Worm (Caenorhabditis elegans) whole organism, L1 larva: Measurements from ENCODE around the gene zmp-5.
"Not testable (repeated sequence)": the region's sequence is repeated elsewhere in the genome, so short reads cannot be mapped to it uniquely, and the experiment has no call there.

Experiments used
- C16A3.4 ChIP-seq: fragments of 150-350 bp; optimal IDR thresholded peaks from 2 replicates; lab custom pipeline; 2014; ENCODE audit warnings: missing biosample characterization, missing genetic modification characterization
- F16B12.6 ChIP-seq: fragments of 150-350 bp; optimal IDR thresholded peaks from 2 replicates; lab custom pipeline; 2014; ENCODE audit warnings: missing biosample characterization, missing genetic modification characterization
- alr-1 ChIP-seq: fragments of 200-800 bp; sonication (Bioruptor generic); optimal IDR thresholded peaks from 2 replicates; lab custom pipeline; 2018; ENCODE audit warnings: borderline replicate concordance, mild to moderate bottlenecking, missing genetic modification characterization, missing compliant biosample characterization
- aly-2 ChIP-seq: fragments of 150-350 bp; optimal IDR thresholded peaks from 2 replicates; lab custom pipeline; 2014; ENCODE audit warnings: missing biosample characterization, missing genetic modification characterization
- blmp-1 ChIP-seq: fragments of 150-350 bp; optimal IDR thresholded peaks from 2 replicates; lab custom pipeline; 2014; ENCODE audit warnings: missing biosample characterization, missing genetic modification characterization
- ceh-63 ChIP-seq: fragments of 200-800 bp; sonication (Bioruptor generic); optimal IDR thresholded peaks from 2 replicates; lab custom pipeline; 2018; ENCODE audit warnings: mild to moderate bottlenecking, missing genetic modification characterization, missing compliant biosample characterization
- ceh-82 ChIP-seq, 3 experiments: fragments of 150-350 bp in 1 of 3; sonication (generic microtip) in 2 of 3; optimal IDR thresholded peaks; 2 replicates each; lab custom pipeline; 2014 to 2017; ENCODE audit warnings: missing biosample characterization in 3 of 3, missing genetic modification characterization in 3 of 3
- ceh-88 ChIP-seq: fragments of 200-800 bp; sonication (Bioruptor generic); IDR thresholded peaks from 2 replicates; pipeline ENCODE4 v1.3.6; 2022; ENCODE audit warnings: missing genetic modification characterization, missing compliant biosample characterization
- ceh-90 ChIP-seq: sonication (generic microtip); optimal IDR thresholded peaks from 2 replicates; lab custom pipeline; 2016; ENCODE audit warnings: missing genetic modification characterization, missing compliant biosample characterization
- dsc-1 ChIP-seq: sonication (generic microtip); optimal IDR thresholded peaks from 2 replicates; lab custom pipeline; 2016; ENCODE audit warnings: mild to moderate bottlenecking, missing genetic modification characterization, missing compliant biosample characterization
- efl-1 ChIP-seq, 4 experiments: fragments of 150-350 bp; optimal IDR thresholded peaks in 3 of 4; peaks in 1 of 4; 1 replicate in 1 of 4; 2 replicates in 3 of 4; lab custom pipeline; 2014; ENCODE audit warnings: missing biosample characterization in 2 of 4, missing genetic modification characterization in 2 of 4, missing genetic modification reagents in 2 of 4
- efl-3 ChIP-seq: fragments of 200-800 bp; sonication (Bioruptor generic); optimal IDR thresholded peaks from 2 replicates; lab custom pipeline; 2018; ENCODE audit warnings: mild to moderate bottlenecking, missing genetic modification characterization, missing compliant biosample characterization
- fkh-10 ChIP-seq: sonication (generic microtip); optimal IDR thresholded peaks from 2 replicates; lab custom pipeline; 2017; ENCODE audit warnings: missing biosample characterization, missing genetic modification reagents, missing genetic modification characterization
- fkh-4 ChIP-seq: sonication (generic microtip); optimal IDR thresholded peaks from 2 replicates; lab custom pipeline; 2016; ENCODE audit warnings: missing compliant biosample characterization, missing genetic modification characterization, borderline replicate concordance
- grh-1 ChIP-seq: fragments of 200-800 bp; sonication (Bioruptor generic); IDR thresholded peaks from 2 replicates; pipeline ENCODE4 v1.3.6; 2022; ENCODE audit warnings: missing genetic modification reagents, missing genetic modification characterization, missing compliant biosample characterization
- hlh-17 ChIP-seq: fragments of 200-800 bp; sonication (Bioruptor generic); optimal IDR thresholded peaks from 2 replicates; lab custom pipeline; 2018; ENCODE audit warnings: missing genetic modification characterization, mild to moderate bottlenecking, missing compliant biosample characterization, moderate library complexity, borderline replicate concordance
- irx-1 ChIP-seq: sonication (generic microtip); optimal IDR thresholded peaks from 2 replicates; lab custom pipeline; 2016; ENCODE audit warnings: missing genetic modification characterization, missing compliant biosample characterization
- jun-1 ChIP-seq: fragments of 150-350 bp; optimal IDR thresholded peaks from 2 replicates; lab custom pipeline; 2014; ENCODE audit warnings: missing biosample characterization, missing genetic modification reagents, missing genetic modification characterization
- lin-13 ChIP-seq: fragments of 150-350 bp; optimal IDR thresholded peaks from 2 replicates; lab custom pipeline; 2014; ENCODE audit warnings: missing biosample characterization, missing genetic modification reagents, missing genetic modification characterization
- lin-14 ChIP-seq: fragments of 200-800 bp; sonication (Bioruptor generic); optimal IDR thresholded peaks from 2 replicates; lab custom pipeline; 2018; ENCODE audit warnings: mild to moderate bottlenecking, missing genetic modification characterization, moderate library complexity, missing compliant biosample characterization
- lin-39 ChIP-seq: fragments of 150-350 bp; optimal IDR thresholded peaks from 2 replicates; lab custom pipeline; 2014; ENCODE audit warnings: missing biosample characterization, missing genetic modification reagents, missing genetic modification characterization
- lir-3 ChIP-seq: sonication (generic microtip); optimal IDR thresholded peaks from 2 replicates; lab custom pipeline; 2016; ENCODE audit warnings: mild to moderate bottlenecking, missing genetic modification characterization, moderate library complexity, missing compliant biosample characterization; ENCODE audit not compliant: poor library complexity
- lsy-2 ChIP-seq, 2 experiments: fragments of 150-350 bp; optimal IDR thresholded peaks; 2 replicates each; lab custom pipeline; 2014; ENCODE audit warnings: missing biosample characterization in 2 of 2, missing genetic modification characterization in 2 of 2
- mef-2 ChIP-seq: fragments of 150-350 bp; optimal IDR thresholded peaks from 2 replicates; lab custom pipeline; 2014; ENCODE audit warnings: missing biosample characterization, missing genetic modification characterization
- mep-1 ChIP-seq: fragments of 150-350 bp; optimal IDR thresholded peaks from 2 replicates; lab custom pipeline; 2014; ENCODE audit warnings: missing biosample characterization, missing genetic modification characterization
- nhr-19 ChIP-seq: fragments of 200-800 bp; sonication (Bioruptor generic); conservative IDR thresholded peaks from 2 replicates; pipeline ENCODE4 v1.3.6; 2022; ENCODE audit warnings: missing genetic modification characterization, missing compliant biosample characterization
- nhr-28 ChIP-seq: fragments of 150-350 bp; optimal IDR thresholded peaks from 2 replicates; lab custom pipeline; 2014; ENCODE audit warnings: missing biosample characterization, missing genetic modification characterization
- nhr-47 ChIP-seq: sonication (generic microtip); optimal IDR thresholded peaks from 2 replicates; lab custom pipeline; 2016; ENCODE audit warnings: mild to moderate bottlenecking, missing genetic modification characterization, moderate library complexity, missing compliant biosample characterization
- nhr-84 ChIP-seq: sonication (generic microtip); optimal IDR thresholded peaks from 2 replicates; lab custom pipeline; 2017; ENCODE audit warnings: missing biosample characterization, missing genetic modification characterization
- nhr-85 ChIP-seq: sonication (generic microtip); peaks from one replicate; lab custom pipeline; 2016; ENCODE audit warnings: missing genetic modification characterization, inconsistent platforms, missing compliant biosample characterization
- pqm-1 ChIP-seq: sonication (generic microtip); optimal IDR thresholded peaks from 3 replicates; lab custom pipeline; 2017; ENCODE audit warnings: missing biosample characterization, missing genetic modification characterization
- skn-1 ChIP-seq: fragments of 150-350 bp; optimal IDR thresholded peaks from 2 replicates; lab custom pipeline; 2014; ENCODE audit warnings: missing biosample characterization, missing genetic modification characterization
- sox-4 ChIP-seq: sonication (generic microtip); optimal IDR thresholded peaks from 2 replicates; lab custom pipeline; 2016; ENCODE audit warnings: missing genetic modification characterization, missing compliant biosample characterization
- tbx-2 ChIP-seq: sonication (generic microtip); optimal IDR thresholded peaks from 2 replicates; lab custom pipeline; 2016; ENCODE audit warnings: missing genetic modification characterization, missing compliant biosample characterization
- tlp-1 ChIP-seq: fragments of 150-350 bp; optimal IDR thresholded peaks from 2 replicates; lab custom pipeline; 2014; ENCODE audit warnings: missing biosample characterization, missing genetic modification characterization
- unc-62 ChIP-seq: fragments of 150-350 bp; optimal IDR thresholded peaks from 2 replicates; lab custom pipeline; 2014; ENCODE audit warnings: missing biosample characterization, missing genetic modification reagents, missing genetic modification characterization
- xbp-1 ChIP-seq: sonication (generic microtip); optimal IDR thresholded peaks from 2 replicates; lab custom pipeline; 2016; ENCODE audit warnings: missing genetic modification characterization, missing compliant biosample characterization

The zmp-5 gene

DNA sequence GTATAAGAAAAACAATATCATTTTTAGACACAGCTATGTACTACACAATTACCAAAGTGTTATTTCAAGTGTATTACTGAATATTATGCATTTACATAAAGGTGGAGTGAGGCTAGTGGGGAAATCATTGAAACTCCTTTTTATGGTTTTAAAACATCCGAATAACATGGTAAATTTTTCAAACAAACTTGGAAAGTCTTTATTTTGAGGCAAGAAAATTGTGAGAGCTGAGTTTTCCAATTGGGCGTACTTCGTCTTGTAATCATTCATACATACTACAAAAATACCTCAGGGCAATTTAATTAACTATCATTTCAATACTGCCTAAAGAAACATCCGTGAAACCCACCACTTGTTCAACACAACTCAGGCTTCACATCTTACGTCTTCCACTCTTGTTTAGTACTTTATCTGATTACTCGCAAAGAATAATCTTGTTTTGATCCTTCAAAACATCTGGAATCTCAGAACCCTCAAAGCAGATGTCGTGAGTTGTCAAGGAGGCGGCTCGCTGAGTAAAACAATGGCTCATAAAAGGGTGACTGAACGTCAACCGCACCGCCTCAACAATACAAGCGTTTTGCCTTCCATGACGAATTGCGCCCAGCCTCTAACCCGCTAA lies at the start of gene zmp-5:
Gene zmp-5 (plus strand): TSS at position 572 of the 622 bp plus-strand sequence.
- TF ChIP-seq tlp-1, result no peak
- TF ChIP-seq fkh-10 (GFP tag; lab: Kevin White, UChicago), result no peak
- peak; percentile 44 for TF ChIP-seq dsc-1 (tag; lab: Kevin White, UChicago)
- TF ChIP-seq blmp-1 (tag; lab: Kevin White, UChicago), result no peak
- no peak for TF ChIP-seq tbx-2
- TF ChIP-seq lin-39 (tag; lab: Kevin White, UChicago), result no peak
- no peak for TF ChIP-seq lsy-2 (tag; optimal IDR thresholded peaks at IDR 0.05; lab: Kevin White, UChicago)
- no peak for TF ChIP-seq efl-1 (optimal IDR thresholded peaks at IDR 0.05; lab: Kevin White, UChicago)
- TF ChIP-seq efl-1 (GFP tag; optimal IDR thresholded peaks at IDR 0.05 in 1 of 2; lab: Kevin White, UChicago), result peak in 1 of 2 experiments; percentile 65
- TF ChIP-seq fkh-4, result no peak
- no peak for TF ChIP-seq aly-2 (tag; lab: Kevin White, UChicago)
- TF ChIP-seq mef-2 (tag; lab: Kevin White, UChicago), result no peak

DNA sequence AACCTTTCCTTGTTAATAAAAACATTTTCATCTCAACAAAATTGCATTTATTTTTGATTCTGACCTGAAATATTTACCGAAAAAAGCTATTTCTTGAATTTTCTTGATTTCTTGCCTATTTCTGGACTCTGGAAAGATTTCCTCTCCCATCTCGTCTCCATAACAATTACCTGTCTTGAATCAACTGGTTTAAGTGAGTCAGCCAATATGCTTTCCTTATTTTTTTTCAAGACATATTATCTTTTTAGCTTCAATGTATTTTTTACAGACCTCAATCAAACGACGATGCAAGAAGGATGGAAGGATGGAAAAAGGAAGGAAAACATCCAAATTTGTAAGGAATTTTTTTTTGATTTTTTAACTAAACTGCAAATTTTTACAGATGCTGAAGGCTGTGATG lies 44.3 kb upstream of the zmp-5 start:
- no peak for TF ChIP-seq lir-3 (tag; lab: Kevin White, UChicago)
- no peak for TF ChIP-seq efl-3 (GFP tag; lab: Kevin White, UChicago)
- no peak for TF ChIP-seq ceh-63
- TF ChIP-seq lin-13, result no peak
- TF ChIP-seq grh-1 (GFP tag; lab: Robert Waterston, UW), result no peak
- no peak for TF ChIP-seq mep-1 (tag; lab: Kevin White, UChicago)
- TF ChIP-seq ceh-90 (tag; lab: Kevin White, UChicago), result no peak
- no peak for TF ChIP-seq C16A3.4 (tag; lab: Kevin White, UChicago)
- TF ChIP-seq ceh-88 (GFP tag; lab: Robert Waterston, UW), result no peak
- no peak for TF ChIP-seq lin-14 (GFP tag; lab: Kevin White, UChicago)
- no peak for TF ChIP-seq jun-1
- TF ChIP-seq nhr-28 (tag; lab: Kevin White, UChicago), result no peak
- TF ChIP-seq F16B12.6, result no peak
- TF ChIP-seq irx-1 (tag; lab: Kevin White, UChicago), result no peak
- no peak for TF ChIP-seq tlp-1
- TF ChIP-seq aly-2 (tag; lab: Kevin White, UChicago), result no peak

ce11 chrX:12603322-12603984 lies 43.5 kb upstream of the zmp-5 start, which contains the start of the genes T24D5.6 and R09A8.9:
Gene T24D5.6 (plus strand): TSS chrX:12603622.
Gene R09A8.9 (plus strand): TSS chrX:12603934.
- TF ChIP-seq pqm-1 (no peak), alr-1 (no peak), irx-1 (tag; lab: Kevin White, UChicago) (no peak), skn-1 (no peak), nhr-19 (no peak), xbp-1 (no peak), ceh-82 (tag; optimal IDR thresholded peaks at IDR 0.05; lab: Kevin White, UChicago) (no peak), hlh-17 (GFP tag; lab: Kevin White, UChicago) (no peak), lin-13 (no peak), sox-4 (tag; lab: Kevin White, UChicago) (no peak), nhr-47 (tag; lab: Kevin White, UChicago) (no peak)

ce11 chrX:12613451-12613850 lies 33.5 kb upstream of the zmp-5 start, which contains the start of gene R09A8.1:
Gene R09A8.1 (plus strand): TSS chrX:12613751.
- not testable (repeated sequence) for TF ChIP-seq nhr-84 (tag; lab: Kevin White, UChicago); nhr-85 (tag; lab: Kevin White, UChicago); unc-62
